Fruit fly (Drosophila melanogaster) whole organism, wandering third instar larva: ENCODE data around the gene CG7943.

Experiments used
- CrebA ChIP-seq: fragments of 200-800 bp; sonication (Bioruptor generic); optimal IDR thresholded peaks from 2 replicates; lab custom pipeline; 2016; ENCODE audit warnings: missing biosample characterization, mild to moderate bottlenecking, missing genetic modification characterization, borderline replicate concordance
- Dfd ChIP-seq: fragments of >200 bp; optimal IDR thresholded peaks from 2 replicates; lab custom pipeline; 2017; ENCODE audit warnings: missing biosample characterization, missing genetic modification characterization
- N ChIP-seq: fragments of >200 bp; optimal IDR thresholded peaks from 2 replicates; lab custom pipeline; 2018; ENCODE audit warnings: missing biosample characterization, missing external identifiers, missing genetic modification characterization
- lola ChIP-seq: fragments of >200 bp; optimal IDR thresholded peaks from 2 replicates; lab custom pipeline; 2017; ENCODE audit warnings: missing biosample characterization, missing genetic modification characterization
- sv ChIP-seq: fragments of 200-800 bp; sonication (Bioruptor generic); optimal IDR thresholded peaks from 3 replicates; lab custom pipeline; 2016; ENCODE audit warnings: missing biosample characterization, missing genetic modification characterization
- usp ChIP-seq: fragments of >200 bp; optimal IDR thresholded peaks from 2 replicates; lab custom pipeline; 2017; ENCODE audit warnings: missing biosample characterization, missing genetic modification characterization

dm6 chr3R:30032281-30032680, 14.0 kb upstream of the CG7943 start:
- TF ChIP-seq usp (GFP tag; lab: Kevin White, UChicago) (no peak), CrebA (GFP tag; lab: Kevin White, UChicago) (no peak), sv (GFP tag; lab: Kevin White, UChicago) (no peak), N (GFP tag; lab: Kevin White, UChicago) (no peak), Dfd (GFP tag; lab: Kevin White, UChicago) (no peak), lola (no peak)
